Worm (Caenorhabditis elegans) whole organism, young adult: Measurements from ENCODE around the gene pfd-5.

Experiments used
- B0019.2 ChIP-seq: fragments of 200-800 bp; sonication (Bioruptor generic); conservative IDR thresholded peaks from 2 replicates; pipeline ENCODE4 v1.3.6; 2022; ENCODE audit warnings: missing genetic modification reagents, missing genetic modification characterization, missing compliant biosample characterization
- B0336.3 ChIP-seq: fragments of 200-800 bp; sonication (Bioruptor generic); IDR thresholded peaks from 2 replicates; pipeline ENCODE4 v1.3.6; 2022; ENCODE audit warnings: missing genetic modification characterization, missing compliant biosample characterization
- D2030.7 ChIP-seq: fragments of 200-800 bp; sonication (Bioruptor generic); IDR thresholded peaks from 2 replicates; pipeline ENCODE4 v1.3.6; 2022; ENCODE audit warnings: missing genetic modification reagents, missing genetic modification characterization, missing compliant biosample characterization
- F10E7.11 ChIP-seq: sonication (generic microtip); optimal IDR thresholded peaks from 2 replicates; lab custom pipeline; 2017; ENCODE audit warnings: mild to moderate bottlenecking, missing genetic modification characterization, moderate library complexity, missing compliant biosample characterization
- F22D6.2 ChIP-seq: sonication (generic microtip); optimal IDR thresholded peaks from 2 replicates; lab custom pipeline; 2016; ENCODE audit warnings: mild to moderate bottlenecking, missing genetic modification characterization, missing compliant biosample characterization
- F23B12.7 ChIP-seq: sonication (generic microtip); optimal IDR thresholded peaks from 2 replicates; lab custom pipeline; 2017; ENCODE audit warnings: missing genetic modification characterization, mild to moderate bottlenecking, missing compliant biosample characterization, antibody characterized with exemption, moderate library complexity; ENCODE audit not compliant: insufficient read depth
- F33H1.4 ChIP-seq: fragments of 200-800 bp; sonication (Bioruptor generic); IDR thresholded peaks from 2 replicates; pipeline ENCODE4 v1.3.6; 2022; ENCODE audit warnings: missing genetic modification reagents, missing genetic modification characterization, missing compliant biosample characterization
- F55B11.4 ChIP-seq: sonication (generic microtip); optimal IDR thresholded peaks from 2 replicates; lab custom pipeline; 2016; ENCODE audit warnings: missing compliant biosample characterization, missing genetic modification characterization, borderline replicate concordance; ENCODE audit not compliant: insufficient read depth
- akir-1 ChIP-seq: fragments of 200-800 bp; sonication (Bioruptor generic); optimal IDR thresholded peaks from 2 replicates; lab custom pipeline; 2018; ENCODE audit warnings: mild to moderate bottlenecking, missing genetic modification characterization, moderate library complexity, missing compliant biosample characterization
- aptf-3 ChIP-seq: fragments of 200-800 bp; sonication (Bioruptor generic); IDR thresholded peaks from 2 replicates; pipeline ENCODE4 v1.3.6; 2022; ENCODE audit warnings: missing genetic modification characterization, missing compliant biosample characterization
- attf-3 ChIP-seq: fragments of 200-800 bp; sonication (Bioruptor generic); conservative IDR thresholded peaks from 2 replicates; pipeline ENCODE4 v1.3.6; 2022; ENCODE audit warnings: missing genetic modification reagents, missing genetic modification characterization, missing compliant biosample characterization
- ccch-3 ChIP-seq: fragments of 200-800 bp; sonication (Bioruptor generic); optimal IDR thresholded peaks from 2 replicates; lab custom pipeline; 2018; ENCODE audit warnings: mild to moderate bottlenecking, missing genetic modification characterization, missing compliant biosample characterization
- cebp-1 ChIP-seq, 2 experiments: fragments of 200-800 bp in 1 of 2; sonication (Bioruptor generic) in 1 of 2; sonication (generic microtip) in 1 of 2; IDR thresholded peaks in 1 of 2; optimal IDR thresholded peaks in 1 of 2; 2 replicates each; pipeline versions ENCODE4 v1.3.6 to Lab custom; 2017 to 2022; ENCODE audit warnings: missing compliant biosample characterization in 2 of 2, missing genetic modification characterization in 2 of 2, mild to moderate bottlenecking in 1 of 2, missing genetic modification reagents in 1 of 2, moderate library complexity in 1 of 2
- cebp-2 ChIP-seq: fragments of 200-800 bp; sonication (Bioruptor generic); IDR thresholded peaks from 2 replicates; pipeline ENCODE4 v1.3.6; 2022; ENCODE audit warnings: missing genetic modification characterization, missing compliant biosample characterization
- ceh-58 ChIP-seq: fragments of 200-800 bp; sonication (Bioruptor generic); IDR thresholded peaks from 2 replicates; pipeline ENCODE4 v1.3.6; 2022; ENCODE audit warnings: missing genetic modification characterization, missing compliant biosample characterization
- ceh-91 ChIP-seq: fragments of 200-800 bp; sonication (Bioruptor generic); IDR thresholded peaks from 2 replicates; pipeline ENCODE4 v1.3.6; 2022; ENCODE audit warnings: missing genetic modification reagents, missing genetic modification characterization, missing compliant biosample characterization
- dox-1 ChIP-seq: fragments of 200-800 bp; sonication (Bioruptor generic); IDR thresholded peaks from 2 replicates; pipeline ENCODE4 v1.3.6; 2022; ENCODE audit warnings: missing genetic modification reagents, missing genetic modification characterization, missing compliant biosample characterization
- efl-1 ChIP-seq: fragments of 150-350 bp; optimal IDR thresholded peaks from 2 replicates; lab custom pipeline; 2014; ENCODE audit warnings: missing biosample characterization, missing genetic modification reagents, missing genetic modification characterization
- egl-18 ChIP-seq: fragments of 200-800 bp; sonication (Bioruptor generic); IDR thresholded peaks from 2 replicates; pipeline ENCODE4 v1.3.6; 2022; ENCODE audit warnings: missing genetic modification reagents, missing genetic modification characterization, missing compliant biosample characterization
- egrh-3 ChIP-seq: fragments of 200-800 bp; sonication (Bioruptor generic); IDR thresholded peaks from 2 replicates; pipeline ENCODE4 v1.3.6; 2022; ENCODE audit warnings: missing genetic modification reagents, missing genetic modification characterization, missing compliant biosample characterization
- ets-4 ChIP-seq: fragments of 200-800 bp; sonication (Bioruptor generic); optimal IDR thresholded peaks from 2 replicates; lab custom pipeline; 2018; ENCODE audit warnings: mild to moderate bottlenecking, missing genetic modification characterization, missing compliant biosample characterization
- hlh-12 ChIP-seq: sonication (generic microtip); optimal IDR thresholded peaks from 2 replicates; lab custom pipeline; 2016; ENCODE audit warnings: missing genetic modification characterization, missing compliant biosample characterization
- hmg-1.2 ChIP-seq: fragments of 200-800 bp; sonication (Bioruptor generic); IDR thresholded peaks from 2 replicates; pipeline ENCODE4 v1.3.6; 2022; ENCODE audit warnings: missing genetic modification reagents, missing genetic modification characterization, missing compliant biosample characterization
- let-526 ChIP-seq: fragments of 200-800 bp; sonication (Bioruptor generic); IDR thresholded peaks from 2 replicates; pipeline ENCODE4 v1.3.6; 2022; ENCODE audit warnings: missing genetic modification reagents, missing genetic modification characterization, missing compliant biosample characterization
- lin-35 ChIP-seq, 3 experiments: fragments of 150-350 bp in 2 of 3; sonication (generic microtip) in 1 of 3; optimal IDR thresholded peaks; 2 replicates each; lab custom pipeline; 2014 to 2018; ENCODE audit warnings: missing biosample characterization in 3 of 3, missing genetic modification characterization in 3 of 3, missing genetic modification reagents in 3 of 3
- lin-40 ChIP-seq: sonication (generic microtip); optimal IDR thresholded peaks from 2 replicates; lab custom pipeline; 2016; ENCODE audit warnings: missing genetic modification characterization, mild to moderate bottlenecking, missing compliant biosample characterization, missing genotype, missing genetic modification reagents
- lsl-1 ChIP-seq: fragments of 200-800 bp; sonication (Bioruptor generic); optimal IDR thresholded peaks from 2 replicates; lab custom pipeline; 2018; ENCODE audit warnings: mild to moderate bottlenecking, missing genetic modification characterization, moderate library complexity, missing compliant biosample characterization
- madf-10 ChIP-seq: sonication (generic microtip); optimal IDR thresholded peaks from 2 replicates; lab custom pipeline; 2016; ENCODE audit warnings: mild to moderate bottlenecking, missing genetic modification characterization, missing compliant biosample characterization
- madf-6 ChIP-seq: fragments of 200-800 bp; sonication (Bioruptor generic); IDR thresholded peaks from 2 replicates; pipeline ENCODE4 v1.3.6; 2022; ENCODE audit warnings: missing genetic modification reagents, missing genetic modification characterization, missing compliant biosample characterization
- madf-8 ChIP-seq: fragments of 200-800 bp; sonication (Bioruptor generic); conservative IDR thresholded peaks from 2 replicates; pipeline ENCODE4 v1.3.6; 2022; ENCODE audit warnings: missing genetic modification reagents, missing genetic modification characterization, missing compliant biosample characterization
- mes-4 ChIP-seq: sonication (generic microtip); optimal IDR thresholded peaks from 2 replicates; lab custom pipeline; 2016; ENCODE audit warnings: missing genotype, missing genetic modification characterization, missing compliant biosample characterization
- nhr-120 ChIP-seq: fragments of 200-800 bp; sonication (Bioruptor generic); IDR thresholded peaks from 2 replicates; pipeline ENCODE4 v1.3.6; 2022; ENCODE audit warnings: missing genetic modification characterization, missing compliant biosample characterization
- pha-4 ChIP-seq: fragments of 150-350 bp; sonication (generic microtip); optimal IDR thresholded peaks from 2 replicates; lab custom pipeline; 2014; ENCODE audit warnings: missing biosample characterization, missing genetic modification reagents, missing genetic modification characterization
- rcor-1 ChIP-seq: fragments of 200-800 bp; sonication (Bioruptor generic); IDR thresholded peaks from 2 replicates; pipeline ENCODE4 v1.3.6; 2022; ENCODE audit warnings: missing genetic modification reagents, missing genetic modification characterization, missing compliant biosample characterization
- snpc-3.4 ChIP-seq: sonication (generic microtip); optimal IDR thresholded peaks from 2 replicates; lab custom pipeline; 2017; ENCODE audit warnings: missing genetic modification characterization, mild to moderate bottlenecking, missing compliant biosample characterization, antibody characterized with exemption, moderate library complexity, missing genotype, missing genetic modification reagents
- snpc-4 ChIP-seq, 5 experiments: fragments of 150-350 bp in 1 of 5; sonication (generic microtip) in 4 of 5; optimal IDR thresholded peaks; 2 replicates each; lab custom pipeline; 2014 to 2018; ENCODE audit warnings: missing genetic modification characterization in 5 of 5, missing biosample characterization in 3 of 5, antibody characterized with exemption in 2 of 5, mild to moderate bottlenecking in 2 of 5, missing compliant biosample characterization in 2 of 5, missing genotype in 2 of 5, moderate library complexity in 2 of 5, missing genetic modification reagents in 1 of 5
- tbp1 ChIP-seq: fragments of 200-800 bp; sonication (Bioruptor generic); optimal IDR thresholded peaks from 2 replicates; lab custom pipeline; 2018; ENCODE audit warnings: mild to moderate bottlenecking, missing genetic modification characterization, missing compliant biosample characterization
- xnd-1 ChIP-seq: sonication (generic microtip); optimal IDR thresholded peaks from 2 replicates; lab custom pipeline; 2016; ENCODE audit warnings: missing genotype, missing genetic modification reagents, missing genetic modification characterization, missing compliant biosample characterization
- zfh-2 ChIP-seq: fragments of 200-800 bp; sonication (Bioruptor generic); conservative IDR thresholded peaks from 2 replicates; pipeline ENCODE4 v1.3.6; 2022; ENCODE audit warnings: missing genetic modification reagents, missing genetic modification characterization, missing compliant biosample characterization
- ztf-18 ChIP-seq: sonication (generic microtip); optimal IDR thresholded peaks from 2 replicates; lab custom pipeline; 2016; ENCODE audit warnings: missing genotype, mild to moderate bottlenecking, missing genetic modification characterization, missing compliant biosample characterization
- ztf-25 ChIP-seq: fragments of 200-800 bp; sonication (Bioruptor generic); IDR thresholded peaks from 2 replicates; pipeline ENCODE4 v1.3.6; 2022; ENCODE audit warnings: missing genetic modification reagents, missing genetic modification characterization, missing compliant biosample characterization
- ztf-28 ChIP-seq: fragments of 200-800 bp; sonication (Bioruptor generic); IDR thresholded peaks from 2 replicates; pipeline ENCODE4 v1.3.6; 2022; ENCODE audit warnings: missing genetic modification reagents, missing genetic modification characterization, missing compliant biosample characterization

Gene pfd-5

DNA sequence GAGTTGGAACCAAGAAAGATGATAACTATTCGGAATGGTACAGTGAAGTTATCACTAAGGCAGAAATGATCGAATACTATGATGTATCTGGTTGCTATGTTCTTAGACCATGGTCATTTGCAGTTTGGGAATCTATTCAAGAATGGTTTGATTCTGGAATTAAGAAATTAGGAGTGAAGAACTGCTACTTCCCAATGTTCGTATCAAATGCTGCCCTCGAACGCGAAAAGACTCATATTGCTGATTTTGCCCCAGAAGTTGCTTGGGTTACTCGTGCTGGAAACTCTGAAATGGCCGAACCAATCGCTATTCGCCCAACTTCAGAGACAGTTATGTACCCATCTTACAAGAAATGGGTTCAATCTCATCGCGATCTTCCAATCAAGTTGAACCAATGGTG, 40.7 kb upstream of the pfd-5 start:
- TF ChIP-seq F55B11.4 (tag; lab: Kevin White, UChicago) (no peak), F23B12.7 (no peak), xnd-1 (tag; lab: Kevin White, UChicago) (no peak), attf-3 (GFP tag; lab: Robert Waterston, UW) (no peak), ztf-28 (GFP tag; lab: Robert Waterston, UW) (no peak), hlh-12 (tag; lab: Kevin White, UChicago) (no peak), cebp-2 (GFP tag; lab: Robert Waterston, UW) (no peak), F10E7.11 (no peak), egl-18 (no peak), lin-35 (GFP tag; optimal IDR thresholded peaks at IDR 0.05; lab: Kevin White, UChicago) (no peak), madf-10 (no peak), madf-8 (GFP tag; lab: Robert Waterston, UW) (no peak), ets-4 (GFP tag; lab: Kevin White, UChicago) (no peak), aptf-3 (GFP tag; lab: Robert Waterston, UW) (no peak)

DNA sequence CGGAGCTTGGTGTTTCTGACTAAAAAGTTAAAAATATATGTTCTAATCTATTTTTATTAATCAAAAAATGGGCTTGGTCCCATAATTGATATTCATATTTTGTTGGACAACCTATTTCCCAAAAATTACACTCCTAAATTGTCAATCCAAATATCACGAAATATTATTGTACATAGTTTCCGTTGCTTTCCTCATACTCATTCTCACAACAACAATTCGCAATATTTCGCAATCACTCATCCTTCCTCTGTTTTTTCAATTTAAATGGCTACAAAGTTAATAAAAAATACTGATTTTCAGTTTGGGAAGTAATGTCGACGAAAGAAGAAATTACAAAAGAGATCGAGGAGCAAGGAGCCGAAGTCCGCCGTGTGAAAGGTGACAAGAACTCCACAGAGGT, 40.0 kb upstream of the pfd-5 start, which contains the start of gene pars-1:
TSS of gene pars-1 (plus strand) at position 301 of the 400 bp plus-strand sequence.
- no peak for TF ChIP-seq cebp-1 (GFP tag; IDR thresholded peaks at IDR 0.05; lab: Robert Waterston, UW)
- TF ChIP-seq cebp-1 (tag; optimal IDR thresholded peaks at IDR 0.05; lab: Kevin White, UChicago): peak; percentile 89
- no peak for TF ChIP-seq snpc-4 (GFP tag; optimal IDR thresholded peaks at IDR 0.05; lab: Kevin White, UChicago)
- TF ChIP-seq snpc-4 (tag; optimal IDR thresholded peaks at IDR 0.05; lab: Kevin White, UChicago): no peak

DNA sequence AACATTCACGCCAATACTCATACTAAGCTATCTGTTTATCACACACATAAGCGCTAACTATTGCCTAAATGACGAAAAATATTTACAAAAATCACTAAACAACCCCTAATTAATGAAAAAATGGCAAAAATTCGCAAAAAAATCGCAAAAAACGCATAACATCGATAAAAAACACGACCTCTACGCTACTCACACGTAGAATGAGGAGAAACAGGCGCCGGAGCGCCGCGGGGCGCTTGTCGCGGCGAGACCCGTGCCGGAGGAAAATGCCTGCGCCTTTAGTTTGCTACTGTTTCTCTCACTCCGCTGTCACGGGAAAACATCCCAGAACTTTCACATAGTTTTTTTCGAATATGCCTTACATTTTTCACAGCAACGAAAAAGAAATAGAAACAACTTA, 39.2 kb upstream of the pfd-5 start:
- TF ChIP-seq hmg-1.2 (0 out of 2 replicates have a peak, but pooled peaks have one; percentile 12), ceh-91 (GFP tag; lab: Robert Waterston, UW) (peak; percentile 63; the same call in 1 of the 2 replicates), F33H1.4 (GFP tag; lab: Robert Waterston, UW) (peak; percentile 82), dox-1 (peak; percentile 61; the same call in 1 of the 2 replicates), efl-1 (GFP tag; lab: Kevin White, UChicago) (peak; percentile 32), egrh-3 (0 out of 2 replicates have a peak, but pooled peaks have one; percentile 8), D2030.7 (peak; percentile 43; the same call in 1 of the 2 replicates), lsl-1 (peak; percentile 56), madf-6 (GFP tag; lab: Robert Waterston, UW) (peak; percentile 57)

DNA sequence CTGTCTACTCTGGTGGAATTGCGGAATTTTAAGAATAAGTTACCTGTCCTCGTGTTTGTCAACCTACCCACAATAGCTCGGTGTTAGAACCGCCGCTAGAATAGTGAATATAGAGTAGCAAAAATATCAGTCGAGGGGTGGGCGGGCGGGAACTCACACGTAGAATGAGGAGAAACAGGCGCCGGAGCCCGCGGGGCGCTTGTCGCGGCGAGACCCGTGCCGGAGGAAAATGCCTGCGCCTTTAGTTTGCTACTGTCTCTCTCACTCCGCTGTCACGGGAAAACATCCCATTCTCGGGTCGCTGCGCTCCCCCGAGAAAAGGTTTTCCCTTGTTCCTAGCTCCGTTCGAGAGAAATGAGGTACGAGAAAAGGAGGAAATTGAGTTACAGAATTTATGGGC, 37.0 kb upstream of the pfd-5 start:
- TF ChIP-seq egrh-3: peak; percentile 69; the same call in 1 of the 2 replicates

DNA sequence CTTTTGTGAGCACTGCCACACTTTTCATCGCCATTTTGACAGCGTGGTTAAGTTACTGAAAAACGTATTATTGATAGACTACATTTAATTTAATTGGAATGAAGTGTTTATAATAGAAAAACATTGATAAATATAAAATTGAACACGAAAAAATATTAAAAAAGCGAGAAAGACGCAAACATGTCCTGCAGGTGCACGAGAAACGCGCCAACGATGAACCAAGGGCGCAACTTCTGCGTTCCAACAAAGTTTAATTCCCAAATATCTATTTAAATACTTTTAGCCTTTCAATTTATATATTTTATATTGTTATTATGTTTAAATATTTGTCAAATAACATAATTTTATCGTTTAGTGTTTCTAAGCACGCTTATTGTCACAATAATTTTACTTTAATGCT, 35.5 kb upstream of the pfd-5 start, which contains the start of gene ndus-8:
TSS of gene ndus-8 (minus strand) at position 55 of the 400 bp plus-strand sequence.
- TF ChIP-seq mes-4 (tag; lab: Kevin White, UChicago) (no peak), nhr-120 (GFP tag; lab: Robert Waterston, UW) (no peak), F22D6.2 (tag; lab: Kevin White, UChicago) (no peak), rcor-1 (GFP tag; lab: Robert Waterston, UW) (0 out of 2 replicates have a peak, but pooled peaks have one; percentile 9), lin-40 (tag; lab: Kevin White, UChicago) (peak; percentile 27), ceh-58 (GFP tag; lab: Robert Waterston, UW) (no peak), ccch-3 (GFP tag; lab: Kevin White, UChicago) (no peak), tbp1 (GFP tag; lab: Kevin White, UChicago) (peak; percentile 21), akir-1 (no peak), ztf-25 (no peak), B0019.2 (GFP tag; lab: Robert Waterston, UW) (no peak), ztf-18 (tag; lab: Kevin White, UChicago) (peak; percentile 93), let-526 (no peak), B0336.3 (GFP tag; lab: Robert Waterston, UW) (no peak), pha-4 (tag; lab: Kevin White, UChicago) (peak; percentile 45), zfh-2 (GFP tag; lab: Robert Waterston, UW) (no peak), snpc-3.4 (tag; lab: Kevin White, UChicago) (peak; percentile 50), F23B12.7 (peak; percentile 12)
